Worm (Caenorhabditis elegans): Measurements from ENCODE around the gene Y116F11B.2.

ce11 chrV:19801033-19801432 lies at the start of gene Y116F11B.2:
- TF ChIP-seq scrt-1 (GFP tag; IDR thresholded peaks at IDR 0.05) (no peak), ama-1 (optimal IDR thresholded peaks at IDR 0.05) (no peak), hmg-4 (GFP tag; optimal IDR thresholded peaks at IDR 0.05) (no peak), pes-1 (GFP tag; IDR thresholded peaks at IDR 0.05) (no peak), hnd-1 (tag; optimal IDR thresholded peaks at IDR 0.05) (no peak)

All from whole organism, early embryonic.